Worm (Caenorhabditis elegans) whole organism, mixed stage, embryonic: ENCODE data around the gene oac-3.
A peak's percentile ranks its signal among the peaks of the same experiment; 100 is the strongest.

Experiments
- blmp-1 ChIP-seq: fragments of 150-350 bp; optimal IDR thresholded peaks from 2 replicates; lab custom pipeline; 2014; ENCODE audit warnings: missing biosample characterization, missing genetic modification characterization
- ceh-39 ChIP-seq: fragments of 150-350 bp; optimal IDR thresholded peaks from 2 replicates; lab custom pipeline; 2014; ENCODE audit warnings: missing biosample characterization, missing genetic modification characterization
- elt-3 ChIP-seq: fragments of 150-350 bp; optimal IDR thresholded peaks from 2 replicates; lab custom pipeline; 2014; ENCODE audit warnings: missing biosample characterization, missing genetic modification characterization
- mab-5 ChIP-seq: fragments of 150-350 bp; optimal IDR thresholded peaks from 2 replicates; lab custom pipeline; 2014; ENCODE audit warnings: missing biosample characterization, missing genetic modification characterization
- mep-1 ChIP-seq: fragments of 150-350 bp; optimal IDR thresholded peaks from 2 replicates; lab custom pipeline; 2017; ENCODE audit warnings: missing biosample characterization, missing genetic modification reagents, missing genetic modification characterization, inconsistent platforms
- mls-2 ChIP-seq: sonication (generic microtip); optimal IDR thresholded peaks from 2 replicates; lab custom pipeline; 2016; ENCODE audit warnings: mild to moderate bottlenecking, missing genetic modification characterization, moderate library complexity, missing compliant biosample characterization
- nhr-28 ChIP-seq: fragments of 150-350 bp; optimal IDR thresholded peaks from 2 replicates; lab custom pipeline; 2014; ENCODE audit warnings: missing biosample characterization, missing genetic modification characterization
- snpc-4 ChIP-seq: fragments of 150-350 bp; optimal IDR thresholded peaks from 2 replicates; lab custom pipeline; 2014; ENCODE audit warnings: missing biosample characterization, missing genetic modification characterization
- sptf-1 ChIP-seq: sonication (generic microtip); optimal IDR thresholded peaks from 2 replicates; lab custom pipeline; 2017; ENCODE audit warnings: mild to moderate bottlenecking, missing genetic modification characterization, moderate library complexity, missing compliant biosample characterization
- ztf-11 ChIP-seq: fragments of 150-350 bp; optimal IDR thresholded peaks from 2 replicates; lab custom pipeline; 2014; ENCODE audit warnings: missing biosample characterization, missing genetic modification characterization

ce11 chrV:13935423-13935822 lies 36.1 kb downstream of the oac-3 start:
- TF ChIP-seq elt-3 (peak; percentile 31), mab-5 (tag; lab: Kevin White, UChicago) (no peak), mls-2 (tag; lab: Kevin White, UChicago) (no peak), sptf-1 (tag; lab: Kevin White, UChicago) (no peak), ceh-39 (tag; lab: Kevin White, UChicago) (no peak), mep-1 (no peak), snpc-4 (tag; lab: Kevin White, UChicago) (no peak), nhr-28 (tag; lab: Kevin White, UChicago) (no peak), ztf-11 (tag; lab: Kevin White, UChicago) (no peak), blmp-1 (tag; lab: Kevin White, UChicago) (no peak)
